Worm (Caenorhabditis elegans) whole organism, late embryonic: ENCODE measurements around the gene valv-1.

Experiments used
- C08G9.2 ChIP-seq: sonication (generic microtip); optimal IDR thresholded peaks from 2 replicates; lab custom pipeline; 2016; ENCODE audit warnings: mild to moderate bottlenecking, missing genetic modification characterization, moderate library complexity, missing compliant biosample characterization
- K02D7.2 ChIP-seq: sonication (generic microtip); optimal IDR thresholded peaks from 2 replicates; lab custom pipeline; 2017; ENCODE audit warnings: mild to moderate bottlenecking, missing genetic modification characterization, missing compliant biosample characterization
- K09A11.1 ChIP-seq: sonication (generic microtip); optimal IDR thresholded peaks from 2 replicates; lab custom pipeline; 2017; ENCODE audit warnings: antibody characterized with exemption, mild to moderate bottlenecking, missing genetic modification characterization, missing compliant biosample characterization; ENCODE audit not compliant: insufficient read depth
- ahr-1 ChIP-seq: sonication (generic microtip); optimal IDR thresholded peaks from 2 replicates; lab custom pipeline; 2016; ENCODE audit warnings: missing genetic modification characterization, missing compliant biosample characterization
- ama-1 ChIP-seq: fragments of 150-350 bp; optimal IDR thresholded peaks from 2 replicates; lab custom pipeline; 2014
- ceh-14 ChIP-seq: sonication (generic microtip); optimal IDR thresholded peaks from 2 replicates; lab custom pipeline; 2016; ENCODE audit warnings: missing genotype, missing genetic modification characterization, missing compliant biosample characterization
- ceh-18 ChIP-seq: sonication (generic microtip); optimal IDR thresholded peaks from 2 replicates; lab custom pipeline; 2016; ENCODE audit warnings: missing genetic modification characterization, missing compliant biosample characterization
- ceh-19 ChIP-seq: fragments of 200-800 bp; sonication (Bioruptor generic); optimal IDR thresholded peaks from 2 replicates; lab custom pipeline; 2018; ENCODE audit warnings: mild to moderate bottlenecking, missing genetic modification characterization, missing compliant biosample characterization
- ceh-24 ChIP-seq: sonication (generic microtip); optimal IDR thresholded peaks from 2 replicates; lab custom pipeline; 2016; ENCODE audit warnings: mild to moderate bottlenecking, missing genetic modification characterization, missing compliant biosample characterization
- ceh-30 ChIP-seq: fragments of 150-350 bp; optimal IDR thresholded peaks from 2 replicates; lab custom pipeline; 2014; ENCODE audit warnings: missing biosample characterization, missing genetic modification characterization
- ceh-45 ChIP-seq: fragments of 200-800 bp; sonication (Bioruptor generic); IDR thresholded peaks from 2 replicates; pipeline ENCODE4 v1.3.6; 2022; ENCODE audit warnings: missing genetic modification reagents, missing genetic modification characterization, missing compliant biosample characterization
- ceh-48 ChIP-seq: sonication (generic microtip); optimal IDR thresholded peaks from 2 replicates; lab custom pipeline; 2016; ENCODE audit warnings: missing genetic modification characterization, inconsistent platforms, missing compliant biosample characterization
- ceh-9 ChIP-seq: sonication (generic microtip); optimal IDR thresholded peaks from 2 replicates; lab custom pipeline; 2016; ENCODE audit warnings: mild to moderate bottlenecking, missing genetic modification characterization, inconsistent platforms, missing compliant biosample characterization
- dmd-4 ChIP-seq: sonication (generic microtip); optimal IDR thresholded peaks from 2 replicates; lab custom pipeline; 2016; ENCODE audit warnings: borderline replicate concordance, missing genetic modification characterization, missing compliant biosample characterization
- elt-2 ChIP-seq: sonication (generic microtip); optimal IDR thresholded peaks from 2 replicates; lab custom pipeline; 2016; ENCODE audit warnings: missing genetic modification reagents, missing genetic modification characterization, missing compliant biosample characterization
- elt-4 ChIP-seq: sonication (generic microtip); optimal IDR thresholded peaks from 2 replicates; lab custom pipeline; 2016; ENCODE audit warnings: missing genetic modification characterization, missing compliant biosample characterization
- ets-4 ChIP-seq: sonication (generic microtip); optimal IDR thresholded peaks from 2 replicates; lab custom pipeline; 2016; ENCODE audit warnings: missing genetic modification characterization, missing compliant biosample characterization
- fax-1 ChIP-seq: sonication (generic microtip); optimal IDR thresholded peaks from 2 replicates; lab custom pipeline; 2016; ENCODE audit warnings: missing genotype, missing genetic modification characterization, missing compliant biosample characterization
- hlh-13 ChIP-seq: fragments of 200-800 bp; sonication (Bioruptor generic); optimal IDR thresholded peaks from 2 replicates; lab custom pipeline; 2018; ENCODE audit warnings: mild to moderate bottlenecking, missing genetic modification characterization, missing compliant biosample characterization
- hlh-15 ChIP-seq: sonication (generic microtip); optimal IDR thresholded peaks from 2 replicates; lab custom pipeline; 2016; ENCODE audit warnings: missing genetic modification characterization, missing compliant biosample characterization
- hlh-8 ChIP-seq: sonication (generic microtip); optimal IDR thresholded peaks from 2 replicates; lab custom pipeline; 2016; ENCODE audit warnings: missing genotype, missing genetic modification characterization, missing compliant biosample characterization
- lim-6 ChIP-seq: sonication (generic microtip); optimal IDR thresholded peaks from 2 replicates; lab custom pipeline; 2016; ENCODE audit warnings: missing genetic modification characterization, missing compliant biosample characterization
- lin-11 ChIP-seq: fragments of 200-800 bp; sonication (Bioruptor generic); optimal IDR thresholded peaks from 2 replicates; lab custom pipeline; 2018; ENCODE audit warnings: mild to moderate bottlenecking, missing genetic modification characterization, missing compliant biosample characterization
- nfya-1 ChIP-seq: sonication (generic microtip); optimal IDR thresholded peaks from 2 replicates; lab custom pipeline; 2017; ENCODE audit warnings: missing genetic modification characterization, mild to moderate bottlenecking, missing compliant biosample characterization, antibody characterized with exemption, moderate library complexity
- odd-2 ChIP-seq: sonication (generic microtip); optimal IDR thresholded peaks from 2 replicates; lab custom pipeline; 2017; ENCODE audit warnings: antibody characterized with exemption, mild to moderate bottlenecking, missing genetic modification characterization, missing compliant biosample characterization
- pax-1 ChIP-seq: fragments of 150-350 bp; optimal IDR thresholded peaks from 2 replicates; lab custom pipeline; 2014; ENCODE audit warnings: missing biosample characterization, missing genetic modification characterization
- pha-4 ChIP-seq: fragments of 150-350 bp; optimal IDR thresholded peaks from 2 replicates; lab custom pipeline; 2018; ENCODE audit warnings: missing biosample characterization, missing genetic modification reagents, missing genetic modification characterization
- pros-1 ChIP-seq: fragments of 150-350 bp; optimal IDR thresholded peaks from 2 replicates; lab custom pipeline; 2014; ENCODE audit warnings: missing biosample characterization, missing genetic modification reagents, missing genetic modification characterization
- ref-2 ChIP-seq: sonication (generic microtip); optimal IDR thresholded peaks from 2 replicates; lab custom pipeline; 2016; ENCODE audit warnings: missing genetic modification characterization, missing compliant biosample characterization
- sox-2 ChIP-seq: fragments of 200-800 bp; sonication (Bioruptor generic); IDR thresholded peaks from 2 replicates; pipeline ENCODE4 v1.3.6; 2022; ENCODE audit warnings: missing genetic modification reagents, missing genetic modification characterization, missing compliant biosample characterization
- sox-4 ChIP-seq: sonication (generic microtip); optimal IDR thresholded peaks from 2 replicates; lab custom pipeline; 2017; ENCODE audit warnings: mild to moderate bottlenecking, missing genetic modification characterization, inconsistent platforms, missing compliant biosample characterization
- syd-9 ChIP-seq: sonication (generic microtip); optimal IDR thresholded peaks from 2 replicates; lab custom pipeline; 2016; ENCODE audit warnings: mild to moderate bottlenecking, missing genetic modification characterization, moderate library complexity, missing compliant biosample characterization
- ttx-3 ChIP-seq: sonication (generic microtip); optimal IDR thresholded peaks from 2 replicates; lab custom pipeline; 2016; ENCODE audit warnings: missing genetic modification reagents, missing genetic modification characterization, missing compliant biosample characterization
- unc-3 ChIP-seq, 2 experiments: fragments of 200-800 bp in 1 of 2; sonication (Bioruptor generic) in 1 of 2; sonication (generic microtip) in 1 of 2; conservative IDR thresholded peaks in 1 of 2; optimal IDR thresholded peaks in 1 of 2; 2 replicates each; pipeline versions ENCODE4 v1.3.6 to Lab custom; 2016 to 2022; ENCODE audit warnings: missing compliant biosample characterization in 2 of 2, missing genetic modification characterization in 2 of 2, missing genetic modification reagents in 1 of 2
- unc-42 ChIP-seq: sonication (generic microtip); optimal IDR thresholded peaks from 2 replicates; lab custom pipeline; 2016; ENCODE audit warnings: missing genotype, missing genetic modification characterization, missing compliant biosample characterization
- zip-5 ChIP-seq: sonication (generic microtip); optimal IDR thresholded peaks from 2 replicates; lab custom pipeline; 2016; ENCODE audit warnings: missing genetic modification characterization, missing compliant biosample characterization

Gene valv-1

DNA sequence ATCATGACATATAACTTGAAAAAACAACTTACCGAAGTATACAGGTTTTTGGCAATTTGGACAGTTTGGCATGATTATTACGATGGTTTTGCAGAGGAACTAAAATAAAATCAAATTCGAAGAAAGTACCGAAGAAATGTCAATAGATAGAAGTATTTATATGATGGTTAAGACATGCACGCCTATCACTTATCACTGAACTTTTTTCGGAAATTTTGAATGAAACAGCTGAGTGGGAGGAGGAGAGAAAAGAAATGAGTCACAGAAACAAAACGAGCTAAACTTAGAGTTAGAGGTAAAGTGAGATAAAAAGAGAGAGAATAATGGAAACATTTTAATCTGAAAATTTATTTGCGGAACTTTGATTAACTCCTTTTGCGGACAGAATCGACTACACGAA is at the start of gene valv-1:
Gene valv-1 (minus strand): TSS at position 101 of the 400 bp plus-strand sequence.
- no peak for TF ChIP-seq elt-2 (tag; lab: Kevin White, UChicago)
- TF ChIP-seq ama-1 (lab: Kevin White, UChicago), result no peak
- TF ChIP-seq pros-1 (tag; lab: Kevin White, UChicago), result no peak
- no peak for TF ChIP-seq sox-4 (tag; lab: Kevin White, UChicago)
- TF ChIP-seq ref-2 (tag; lab: Kevin White, UChicago), result no peak
- TF ChIP-seq elt-4 (tag; lab: Kevin White, UChicago), result no peak
- no peak for TF ChIP-seq ceh-9 (tag; lab: Kevin White, UChicago)
- TF ChIP-seq lim-6 (tag; lab: Kevin White, UChicago), result no peak
- no peak for TF ChIP-seq nfya-1 (tag; lab: Kevin White, UChicago)
- no peak for TF ChIP-seq zip-5
- no peak for TF ChIP-seq ceh-48 (tag; lab: Kevin White, UChicago)
- TF ChIP-seq dmd-4, result no peak
- TF ChIP-seq unc-3 (GFP tag; conservative IDR thresholded peaks at IDR 0.05; lab: Robert Waterston, UW), result no peak
- no peak for TF ChIP-seq unc-3 (tag; optimal IDR thresholded peaks at IDR 0.05; lab: Kevin White, UChicago)
- no peak for TF ChIP-seq hlh-8 (tag; lab: Kevin White, UChicago)
- no peak for TF ChIP-seq hlh-13 (GFP tag; lab: Kevin White, UChicago)
- TF ChIP-seq lin-11, result no peak
- no peak for TF ChIP-seq ttx-3 (tag; lab: Kevin White, UChicago)
- TF ChIP-seq sox-2 (GFP tag; lab: Robert Waterston, UW), result no peak
- no peak for TF ChIP-seq ceh-14 (tag; lab: Kevin White, UChicago)

DNA sequence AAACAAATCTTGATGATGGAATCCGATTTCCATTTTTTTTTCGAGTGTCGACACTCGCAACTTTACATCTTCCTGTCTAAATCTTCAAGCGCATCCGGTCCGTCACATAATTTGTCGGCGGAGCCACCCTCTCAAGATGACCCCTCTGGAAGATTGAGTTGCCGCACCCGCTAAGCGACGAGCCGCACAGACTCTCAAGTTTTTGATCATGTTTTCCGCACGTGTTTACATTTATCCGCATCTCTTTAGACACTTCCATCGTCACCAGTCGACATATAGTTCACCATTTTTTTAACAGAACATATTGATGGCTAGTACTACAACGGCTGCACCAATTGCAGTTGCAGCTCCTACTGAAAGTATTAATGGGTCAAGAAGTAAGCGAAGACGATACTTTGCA is 46.3 kb upstream of the valv-1 start, which contains the start of gene F55G1.1:
Gene F55G1.1 (plus strand): TSS at position 301 of the 400 bp plus-strand sequence.
- no peak for TF ChIP-seq unc-42 (tag; lab: Kevin White, UChicago)
- TF ChIP-seq hlh-15 (tag; lab: Kevin White, UChicago), result no peak
- no peak for TF ChIP-seq ahr-1 (tag; lab: Kevin White, UChicago)
- no peak for TF ChIP-seq ceh-14 (tag; lab: Kevin White, UChicago)
- no peak for TF ChIP-seq lim-6 (tag; lab: Kevin White, UChicago)
- no peak for TF ChIP-seq ceh-18 (tag; lab: Kevin White, UChicago)
- no peak for TF ChIP-seq K02D7.2
- TF ChIP-seq pax-1 (tag; lab: Kevin White, UChicago), result no peak
- no peak for TF ChIP-seq K09A11.1 (tag; lab: Kevin White, UChicago)
- no peak for TF ChIP-seq lin-11
- no peak for TF ChIP-seq dmd-4
- TF ChIP-seq unc-3 (GFP tag; conservative IDR thresholded peaks at IDR 0.05; lab: Robert Waterston, UW), result no peak
- no peak for TF ChIP-seq unc-3 (tag; optimal IDR thresholded peaks at IDR 0.05; lab: Kevin White, UChicago)
- TF ChIP-seq ama-1 (lab: Kevin White, UChicago), result no peak
- TF ChIP-seq hlh-8 (tag; lab: Kevin White, UChicago), result no peak
- no peak for TF ChIP-seq ets-4 (tag; lab: Kevin White, UChicago)

DNA sequence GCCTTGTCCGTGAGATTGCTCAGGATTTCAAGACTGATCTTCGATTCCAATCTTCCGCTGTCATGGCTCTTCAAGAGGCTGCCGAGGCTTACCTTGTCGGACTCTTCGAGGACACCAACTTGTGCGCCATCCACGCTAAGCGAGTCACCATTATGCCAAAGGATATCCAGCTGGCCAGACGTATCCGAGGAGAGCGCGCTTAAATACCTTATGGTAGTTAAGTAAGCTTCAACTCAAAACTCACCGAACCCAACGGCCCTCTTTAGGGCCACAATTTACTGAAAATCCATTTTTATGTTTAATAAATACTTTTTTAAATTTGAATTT is 43.3 kb upstream of the valv-1 start:
- no peak for TF ChIP-seq elt-4 (tag; lab: Kevin White, UChicago)
- no peak for TF ChIP-seq ceh-30 (tag; lab: Kevin White, UChicago)
- no peak for TF ChIP-seq C08G9.2 (tag; lab: Kevin White, UChicago)
- TF ChIP-seq ceh-19 (GFP tag; lab: Kevin White, UChicago), result no peak
- TF ChIP-seq sox-2 (GFP tag; lab: Robert Waterston, UW), result no peak
- TF ChIP-seq pax-1 (tag; lab: Kevin White, UChicago), result no peak
- TF ChIP-seq ceh-24 (tag; lab: Kevin White, UChicago), result no peak
- no peak for TF ChIP-seq ama-1 (lab: Kevin White, UChicago)
- TF ChIP-seq ceh-45, result no peak
- TF ChIP-seq hlh-13 (GFP tag; lab: Kevin White, UChicago), result no peak
- TF ChIP-seq fax-1, result no peak
- TF ChIP-seq pros-1 (tag; lab: Kevin White, UChicago), result no peak
- no peak for TF ChIP-seq unc-42 (tag; lab: Kevin White, UChicago)
- TF ChIP-seq syd-9 (tag; lab: Kevin White, UChicago), result no peak
- no peak for TF ChIP-seq odd-2
- TF ChIP-seq pha-4 (tag; lab: Kevin White, UChicago), result no peak
